Worm (Caenorhabditis elegans): ENCODE measurements around the gene C25E10.4.

DNA sequence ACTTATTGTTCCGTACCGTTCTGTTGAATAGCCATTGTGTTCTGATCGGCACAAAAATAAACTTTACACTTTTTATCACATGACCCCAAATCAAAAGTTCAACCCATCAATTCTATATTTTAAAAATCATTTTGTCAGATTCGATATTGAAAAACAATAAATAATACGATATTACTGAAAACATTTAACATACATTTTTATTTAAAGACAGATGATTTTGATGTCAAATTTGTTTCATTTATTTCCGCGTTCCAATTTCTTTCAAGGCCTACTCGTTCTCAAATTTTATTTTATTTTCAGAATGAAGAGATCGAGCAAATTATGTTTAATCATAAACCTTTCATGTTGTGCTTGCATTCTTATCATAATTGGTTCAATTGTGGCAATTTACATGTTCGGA lies 38.6 kb upstream of the C25E10.4 start, which contains the start of gene F59E11.5:
- TF ChIP-seq med-1 (GFP tag; optimal IDR thresholded peaks at IDR 0.05; ENCODE audit: insufficient read depth) (no peak), cog-1 (tag; optimal IDR thresholded peaks at IDR 0.05) (no peak), tab-1 (GFP tag; IDR thresholded peaks at IDR 0.05) (no peak), T22C8.4 (GFP tag; IDR thresholded peaks at IDR 0.05) (no peak), ref-1 (GFP tag; conservative IDR thresholded peaks at IDR 0.05) (no peak), ztf-29 (GFP tag; IDR thresholded peaks at IDR 0.05) (no peak), klf-2 (GFP tag; conservative IDR thresholded peaks at IDR 0.05) (no peak), ztf-23 (GFP tag; IDR thresholded peaks at IDR 0.05) (no peak), flt-1 (GFP tag; IDR thresholded peaks at IDR 0.05) (no peak)

Measured in whole organism, midembryonic.